Worm (Caenorhabditis elegans) whole organism, L3 larva: ENCODE measurements around the gene F46E10.18.

ENCODE experiments used
- ZK546.5 ChIP-seq: sonication (generic microtip); optimal IDR thresholded peaks from 2 replicates; lab custom pipeline; 2017; ENCODE audit warnings: missing biosample characterization, missing genetic modification characterization
- aly-2 ChIP-seq: fragments of 150-350 bp; optimal IDR thresholded peaks from 2 replicates; lab custom pipeline; 2014; ENCODE audit warnings: missing biosample characterization, missing genetic modification characterization
- ama-1 ChIP-seq: fragments of 150-350 bp; optimal IDR thresholded peaks from 2 replicates; lab custom pipeline; 2018
- ceh-16 ChIP-seq: sonication (generic microtip); optimal IDR thresholded peaks from 2 replicates; lab custom pipeline; 2017; ENCODE audit warnings: missing biosample characterization, missing genetic modification characterization
- ceh-28 ChIP-seq: fragments of 150-350 bp; optimal IDR thresholded peaks from 2 replicates; lab custom pipeline; 2014; ENCODE audit warnings: missing biosample characterization, missing genetic modification reagents, missing genetic modification characterization
- ceh-82 ChIP-seq: fragments of 150-350 bp; optimal IDR thresholded peaks from 2 replicates; lab custom pipeline; 2014; ENCODE audit warnings: missing biosample characterization, missing genetic modification characterization
- daf-12 ChIP-seq: fragments of 150-350 bp; optimal IDR thresholded peaks from 2 replicates; lab custom pipeline; 2014; ENCODE audit warnings: missing biosample characterization, missing genetic modification reagents, missing genetic modification characterization
- elt-1 ChIP-seq: fragments of 150-350 bp; optimal IDR thresholded peaks from 2 replicates; lab custom pipeline; 2014; ENCODE audit warnings: missing biosample characterization, missing genetic modification characterization
- elt-2 ChIP-seq: sonication (generic microtip); optimal IDR thresholded peaks from 2 replicates; lab custom pipeline; 2016; ENCODE audit warnings: missing genetic modification reagents, mild to moderate bottlenecking, missing genetic modification characterization, missing compliant biosample characterization
- elt-3 ChIP-seq, 3 experiments: fragments of 150-350 bp in 1 of 3; sonication (generic microtip) in 2 of 3; optimal IDR thresholded peaks; 2 replicates in 2 of 3; 4 replicates in 1 of 3; lab custom pipeline; 2014 to 2017; ENCODE audit warnings: missing biosample characterization in 3 of 3, missing genetic modification characterization in 3 of 3
- fkh-10 ChIP-seq: sonication (generic microtip); optimal IDR thresholded peaks from 2 replicates; lab custom pipeline; 2017; ENCODE audit warnings: missing biosample characterization, missing genetic modification reagents, missing genetic modification characterization
- fos-1 ChIP-seq: fragments of 150-350 bp; optimal IDR thresholded peaks from 2 replicates; lab custom pipeline; 2014; ENCODE audit warnings: missing biosample characterization, missing genetic modification characterization
- hmg-11 ChIP-seq: sonication (generic microtip); optimal IDR thresholded peaks from 2 replicates; lab custom pipeline; 2016; ENCODE audit warnings: missing genetic modification characterization, missing compliant biosample characterization
- jun-1 ChIP-seq: fragments of 150-350 bp; optimal IDR thresholded peaks from 2 replicates; lab custom pipeline; 2014; ENCODE audit warnings: missing biosample characterization, missing genetic modification reagents, missing genetic modification characterization
- lin-15B ChIP-seq: fragments of 150-350 bp; optimal IDR thresholded peaks from 2 replicates; lab custom pipeline; 2014; ENCODE audit warnings: missing biosample characterization, missing genetic modification characterization
- lsy-12 ChIP-seq: sonication (generic microtip); optimal IDR thresholded peaks from 2 replicates; lab custom pipeline; 2016; ENCODE audit warnings: mild to moderate bottlenecking, missing genetic modification characterization, missing compliant biosample characterization
- mdl-1 ChIP-seq: fragments of 150-350 bp; optimal IDR thresholded peaks from 2 replicates; lab custom pipeline; 2014; ENCODE audit warnings: missing biosample characterization, missing genetic modification characterization
- nfya-1 ChIP-seq: sonication (generic microtip); optimal IDR thresholded peaks from 2 replicates; lab custom pipeline; 2017; ENCODE audit warnings: missing genetic modification characterization, mild to moderate bottlenecking, missing compliant biosample characterization, antibody characterized with exemption, moderate library complexity; ENCODE audit not compliant: insufficient read depth
- nhr-11 ChIP-seq: fragments of 150-350 bp; optimal IDR thresholded peaks from 2 replicates; lab custom pipeline; 2014; ENCODE audit warnings: missing biosample characterization, missing genetic modification characterization
- nhr-12 ChIP-seq: fragments of 150-350 bp; optimal IDR thresholded peaks from 2 replicates; lab custom pipeline; 2014; ENCODE audit warnings: missing biosample characterization, missing genetic modification characterization
- nhr-23 ChIP-seq: fragments of 150-350 bp; optimal IDR thresholded peaks from 2 replicates; lab custom pipeline; 2014; ENCODE audit warnings: missing biosample characterization, missing genetic modification reagents, missing genetic modification characterization
- nhr-25 ChIP-seq: sonication (generic microtip); optimal IDR thresholded peaks from 2 replicates; lab custom pipeline; 2017; ENCODE audit warnings: missing biosample characterization, missing genetic modification characterization
- nhr-28 ChIP-seq: fragments of 150-350 bp; optimal IDR thresholded peaks from 2 replicates; lab custom pipeline; 2014; ENCODE audit warnings: missing biosample characterization, missing genetic modification characterization
- nhr-43 ChIP-seq: sonication (generic microtip); optimal IDR thresholded peaks from 2 replicates; lab custom pipeline; 2016; ENCODE audit warnings: mild to moderate bottlenecking, missing genetic modification characterization, missing compliant biosample characterization; ENCODE audit not compliant: poor library complexity, severe bottlenecking
- nhr-76 ChIP-seq: fragments of 150-350 bp; sonication (generic microtip); optimal IDR thresholded peaks from 5 replicates; lab custom pipeline; 2014; ENCODE audit warnings: missing biosample characterization, missing genetic modification characterization
- nhr-77 ChIP-seq: fragments of 150-350 bp; optimal IDR thresholded peaks from 2 replicates; lab custom pipeline; 2014; ENCODE audit warnings: missing biosample characterization, missing genetic modification characterization
- pha-4 ChIP-seq: fragments of 150-350 bp; optimal IDR thresholded peaks from 2 replicates; lab custom pipeline; 2014; ENCODE audit warnings: missing biosample characterization, missing genetic modification reagents, missing genetic modification characterization
- pqm-1 ChIP-seq: fragments of 150-350 bp; optimal IDR thresholded peaks from 2 replicates; lab custom pipeline; 2017; ENCODE audit warnings: missing biosample characterization, missing genetic modification characterization, inconsistent platforms
- skn-1 ChIP-seq: fragments of 150-350 bp; optimal IDR thresholded peaks from 2 replicates; lab custom pipeline; 2014; ENCODE audit warnings: missing biosample characterization, missing genetic modification characterization
- tbx-2 ChIP-seq: sonication (generic microtip); optimal IDR thresholded peaks from 2 replicates; lab custom pipeline; 2016; ENCODE audit warnings: mild to moderate bottlenecking, missing genetic modification characterization, missing compliant biosample characterization
- unc-62 ChIP-seq: fragments of 150-350 bp; sonication (generic microtip); optimal IDR thresholded peaks from 4 replicates; lab custom pipeline; 2014; ENCODE audit warnings: missing biosample characterization, missing genetic modification reagents, missing genetic modification characterization
- zag-1 ChIP-seq: fragments of 150-350 bp; optimal IDR thresholded peaks from 2 replicates; lab custom pipeline; 2014; ENCODE audit warnings: missing biosample characterization, missing genetic modification characterization
- ztf-11 ChIP-seq: fragments of 150-350 bp; optimal IDR thresholded peaks from 2 replicates; lab custom pipeline; 2014; ENCODE audit warnings: missing biosample characterization, missing genetic modification characterization
- ztf-4 ChIP-seq: fragments of 150-350 bp; optimal IDR thresholded peaks from 2 replicates; lab custom pipeline; 2014; ENCODE audit warnings: missing biosample characterization, missing genetic modification characterization

Gene F46E10.18

DNA sequence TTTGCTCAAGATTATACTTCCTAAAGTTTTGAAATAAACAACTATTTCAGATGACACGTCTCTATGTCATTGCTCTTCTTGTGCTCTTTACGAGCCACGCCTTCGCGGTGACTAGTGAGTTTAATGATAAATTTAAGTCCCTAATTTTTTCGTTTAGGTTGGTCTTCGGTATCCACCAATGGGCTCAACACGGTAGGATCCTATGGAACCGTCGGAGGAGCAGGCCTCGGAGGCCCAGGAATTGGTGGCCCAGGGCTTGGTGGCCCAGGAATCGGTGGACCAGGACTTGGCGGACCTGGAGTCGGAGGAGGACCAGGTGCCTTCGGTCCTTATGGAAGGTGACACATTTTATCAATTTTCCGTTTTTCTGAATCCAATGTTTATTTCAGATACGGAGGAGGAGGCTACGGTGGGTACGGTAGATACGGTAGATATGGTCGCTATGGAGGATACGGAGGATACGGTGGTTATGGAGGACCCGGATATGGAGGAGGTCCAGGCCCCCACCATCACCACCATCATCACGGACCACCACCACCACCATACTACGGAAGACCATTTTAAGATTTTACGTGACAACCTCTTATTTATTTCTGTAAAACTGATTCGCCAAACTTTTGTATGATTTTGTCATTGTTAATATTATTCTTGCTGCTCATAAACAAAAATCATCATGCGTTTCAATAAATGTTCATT lies at the start of gene F46E10.18, which contains the start of gene F46E10.2:
F46E10.18 (plus strand) TSS at position 646 of the 696 bp plus-strand sequence.
F46E10.2 (plus strand) TSS at position 51 of the 696 bp plus-strand sequence.
- TF ChIP-seq nhr-23 (tag; lab: Kevin White, UChicago): no peak
- no peak for TF ChIP-seq fkh-10

DNA sequence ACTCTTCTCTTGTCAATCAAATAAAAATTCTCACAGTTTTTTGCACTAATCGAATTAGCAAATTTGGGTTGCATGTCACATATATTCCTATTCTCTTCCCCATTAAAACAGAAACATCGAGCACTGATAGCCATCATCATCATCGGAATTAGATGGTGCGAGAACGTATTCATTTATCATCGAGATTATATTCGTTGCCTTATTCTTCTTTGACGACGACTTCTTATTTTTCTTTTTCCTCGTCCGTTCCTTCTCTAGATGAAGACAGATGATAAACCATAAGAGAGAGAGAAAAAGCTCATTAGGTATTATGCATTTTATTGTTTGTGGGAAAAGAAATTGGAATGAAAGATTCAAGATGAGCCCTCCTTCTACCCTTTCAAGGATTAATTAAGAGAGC lies 49.6 kb upstream of the F46E10.18 start:
- TF ChIP-seq elt-1 (tag; lab: Kevin White, UChicago) (peak; percentile 56), nhr-28 (tag; lab: Kevin White, UChicago) (no peak), fos-1 (tag; lab: Kevin White, UChicago) (no peak), tbx-2 (tag; lab: Kevin White, UChicago) (no peak)

DNA sequence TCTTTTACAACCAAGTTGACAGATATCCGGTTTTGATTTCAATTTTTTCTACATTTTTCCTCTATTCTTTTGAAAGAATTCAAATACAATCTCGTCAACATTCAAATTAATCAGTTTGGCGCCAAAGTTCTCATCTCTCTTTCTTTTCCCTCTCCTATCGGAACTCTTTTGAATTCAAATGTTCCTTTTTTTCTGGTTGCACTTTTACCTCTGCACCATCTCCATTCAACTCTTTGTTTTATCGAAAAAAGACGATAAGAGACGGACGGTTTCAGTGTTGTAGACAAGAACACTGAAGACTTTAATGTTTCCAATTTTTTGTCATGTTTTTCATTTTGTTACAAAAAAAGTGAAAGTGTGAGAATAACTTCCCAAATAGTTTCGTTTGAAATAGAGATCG lies 44.8 kb upstream of the F46E10.18 start:
- TF ChIP-seq skn-1 (tag; lab: Kevin White, UChicago): peak; percentile 39
- TF ChIP-seq aly-2 (tag; lab: Kevin White, UChicago): no peak
- TF ChIP-seq pha-4: peak; percentile 52
- TF ChIP-seq ceh-82 (tag; lab: Kevin White, UChicago): no peak
- TF ChIP-seq tbx-2 (tag; lab: Kevin White, UChicago): no peak
- peak; percentile 76 for TF ChIP-seq pqm-1
- no peak for TF ChIP-seq ztf-11 (tag; lab: Kevin White, UChicago)
- no peak for TF ChIP-seq mdl-1
- peak; percentile 87 for TF ChIP-seq elt-2
- TF ChIP-seq, all 47 proteins: peak for 4

DNA sequence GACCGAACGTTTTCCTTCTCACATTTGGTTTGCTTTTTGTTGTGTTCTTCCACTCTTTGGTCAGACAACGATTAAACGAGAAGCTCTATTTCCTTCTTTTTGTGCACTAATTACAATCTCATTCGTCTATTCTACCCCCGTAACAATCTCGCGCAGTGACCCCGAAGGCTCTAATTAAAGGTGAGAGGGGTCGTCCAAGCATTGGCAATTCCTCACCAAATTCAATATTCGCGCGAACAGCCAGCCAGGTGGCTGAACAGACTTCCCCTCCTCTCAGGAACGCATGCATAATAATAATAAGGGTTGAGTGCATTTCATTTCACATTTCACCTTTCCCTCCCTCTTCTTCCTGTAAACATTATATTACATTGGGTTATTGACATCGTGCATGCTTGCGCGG lies 35.7 kb upstream of the F46E10.18 start:
- TF ChIP-seq daf-12 (tag; lab: Kevin White, UChicago): no peak
- no peak for TF ChIP-seq nhr-76 (tag; lab: Kevin White, UChicago)
- no peak for TF ChIP-seq nhr-12
- no peak for TF ChIP-seq hmg-11 (tag; lab: Kevin White, UChicago)
- TF ChIP-seq nhr-77: no peak
- TF ChIP-seq nhr-43: no peak
- no peak for TF ChIP-seq lsy-12
- no peak for TF ChIP-seq elt-1 (tag; lab: Kevin White, UChicago)
- TF ChIP-seq nhr-11: no peak
- no peak for TF ChIP-seq ZK546.5 (tag; lab: Kevin White, UChicago)
- TF ChIP-seq skn-1 (tag; lab: Kevin White, UChicago): no peak
- no peak for TF ChIP-seq elt-3 (tag; optimal IDR thresholded peaks at IDR 0.05; lab: Kevin White, UChicago)
- TF ChIP-seq aly-2 (tag; lab: Kevin White, UChicago): no peak
- no peak for TF ChIP-seq ama-1 (lab: Kevin White, UChicago)
- no peak for TF ChIP-seq nhr-25 (tag; lab: Kevin White, UChicago)
- TF ChIP-seq unc-62: no peak
- TF ChIP-seq ceh-82 (tag; lab: Kevin White, UChicago): no peak
- TF ChIP-seq zag-1: no peak
- TF ChIP-seq ztf-4 (tag; lab: Kevin White, UChicago): no peak

DNA sequence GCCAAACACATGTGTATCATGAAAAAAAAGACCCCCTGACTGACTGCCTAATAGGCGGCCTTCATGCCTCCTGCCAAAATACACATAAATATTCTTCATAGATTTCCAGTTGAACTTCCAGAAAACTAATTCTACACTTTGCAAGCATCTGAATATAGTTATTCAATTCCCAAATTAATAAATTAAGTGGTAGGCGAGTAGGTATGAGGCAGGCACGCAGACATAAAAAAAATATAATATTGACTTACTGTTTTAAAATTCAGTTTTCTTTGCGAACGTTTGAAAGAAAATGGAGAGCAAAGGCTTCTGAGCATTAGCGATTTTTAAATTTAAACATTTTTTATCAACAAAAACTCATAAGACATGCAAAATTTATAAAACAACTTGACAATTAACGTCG lies 33.0 kb upstream of the F46E10.18 start:
- peak; percentile 45 for TF ChIP-seq jun-1 (tag; lab: Kevin White, UChicago)
- TF ChIP-seq elt-2: peak; percentile 27
- TF ChIP-seq ceh-16 (tag; lab: Kevin White, UChicago): no peak
- no peak for TF ChIP-seq pha-4
- peak; percentile 8 for TF ChIP-seq ceh-28
- TF ChIP-seq lin-15B (tag; lab: Kevin White, UChicago): no peak

DNA sequence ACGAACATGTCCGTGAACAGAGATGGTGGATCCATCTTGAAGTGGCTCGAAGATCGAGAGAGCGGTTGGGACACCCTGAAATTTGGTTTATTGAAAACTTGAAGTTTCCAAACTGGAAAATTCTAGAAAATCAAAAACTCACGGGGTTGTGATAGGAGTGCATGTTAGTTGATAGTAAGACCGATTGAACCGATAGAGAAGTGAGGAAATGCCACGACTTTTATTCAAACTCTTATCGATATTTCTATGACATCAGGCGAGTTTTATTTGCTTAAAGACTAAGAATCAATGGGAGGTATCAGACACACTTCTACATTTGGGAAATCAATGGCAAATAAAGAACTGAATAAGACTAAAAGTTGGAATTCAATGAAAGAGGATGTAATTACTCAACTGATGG lies 32.0 kb upstream of the F46E10.18 start, which contains the start of gene lec-10:
lec-10 (minus strand) TSS at position 272 of the 400 bp plus-strand sequence.
- peak; percentile 95 for TF ChIP-seq elt-2
- TF ChIP-seq elt-3 (tag; optimal IDR thresholded peaks at IDR 0.05; lab: Kevin White, UChicago): no peak
- no peak for TF ChIP-seq nfya-1 (tag; lab: Kevin White, UChicago)
- TF ChIP-seq pha-4: peak; percentile 59
- TF ChIP-seq jun-1 (tag; lab: Kevin White, UChicago): peak; percentile 26
- TF ChIP-seq pqm-1: peak; percentile 89
- TF ChIP-seq, all 47 proteins: peak for 4
